Worm (Caenorhabditis elegans): ENCODE results near the gene C31E10.6.

DNA sequence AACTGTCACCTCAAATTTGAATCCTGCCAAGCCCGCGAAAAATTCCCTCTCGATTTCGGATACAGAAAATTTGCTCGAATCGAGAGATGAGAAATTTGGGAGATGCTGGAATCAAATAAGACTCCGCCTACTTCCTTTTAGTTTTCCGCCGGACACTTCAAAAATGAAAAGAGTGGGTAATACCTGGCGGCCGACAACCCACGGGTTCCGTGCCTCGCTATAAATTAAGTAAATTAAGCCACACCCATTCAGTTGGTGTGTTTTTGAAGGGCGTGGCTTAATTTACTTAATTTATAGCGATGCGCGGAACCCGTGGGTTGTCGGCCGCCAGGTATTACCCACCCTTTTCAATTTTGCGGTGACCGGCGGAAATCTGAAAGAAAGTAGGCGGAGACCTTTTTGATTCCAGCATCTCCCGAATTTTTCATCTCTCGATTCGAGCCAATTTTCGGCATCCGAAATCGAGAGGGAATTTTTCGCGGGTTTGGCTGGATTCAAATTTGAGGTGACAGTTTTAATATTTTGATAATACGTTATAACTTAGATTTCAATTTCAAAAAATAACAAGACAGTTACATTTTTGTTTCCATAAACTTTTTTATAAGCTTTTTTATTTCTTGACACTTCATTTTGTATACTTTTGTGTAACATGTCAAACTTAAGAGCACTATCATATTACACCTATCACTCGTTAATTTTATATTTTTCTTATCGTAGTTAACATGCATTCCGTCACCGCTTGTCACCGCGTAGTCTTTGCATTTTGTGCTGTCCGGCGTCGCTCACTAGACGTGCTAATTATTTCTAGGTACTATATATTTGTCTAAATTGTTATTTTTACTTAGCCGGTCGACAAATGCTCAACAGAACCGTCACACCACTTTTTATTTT, 49.2 kb upstream of the C31E10.6 start:
- TF ChIP-seq mep-1 (tag; optimal IDR thresholded peaks at IDR 0.05) = no peak
- no peak for TF ChIP-seq lsy-2 (tag; optimal IDR thresholded peaks at IDR 0.05)
- TF ChIP-seq unc-39 (tag; optimal IDR thresholded peaks at IDR 0.05) = no peak

Measured in whole organism, mixed stage, embryonic.